Worm (Caenorhabditis elegans) whole organism, L1 larva: Measurements from ENCODE around the gene fip-5.

Source experiments
- C16A3.4 ChIP-seq: fragments of 150-350 bp; optimal IDR thresholded peaks from 2 replicates; lab custom pipeline; 2014; ENCODE audit warnings: missing biosample characterization, missing genetic modification characterization
- F16B12.6 ChIP-seq: fragments of 150-350 bp; optimal IDR thresholded peaks from 2 replicates; lab custom pipeline; 2014; ENCODE audit warnings: missing biosample characterization, missing genetic modification characterization
- aha-1 ChIP-seq: fragments of 150-350 bp; optimal IDR thresholded peaks from 2 replicates; lab custom pipeline; 2014; ENCODE audit warnings: missing biosample characterization, missing genetic modification characterization
- ceh-63 ChIP-seq: fragments of 200-800 bp; sonication (Bioruptor generic); optimal IDR thresholded peaks from 2 replicates; lab custom pipeline; 2018; ENCODE audit warnings: mild to moderate bottlenecking, missing genetic modification characterization, missing compliant biosample characterization
- ceh-8 ChIP-seq: fragments of 200-800 bp; sonication (Bioruptor generic); optimal IDR thresholded peaks from 2 replicates; lab custom pipeline; 2018; ENCODE audit warnings: mild to moderate bottlenecking, missing genetic modification characterization, moderate library complexity, missing compliant biosample characterization
- dsc-1 ChIP-seq: sonication (generic microtip); optimal IDR thresholded peaks from 2 replicates; lab custom pipeline; 2016; ENCODE audit warnings: mild to moderate bottlenecking, missing genetic modification characterization, missing compliant biosample characterization
- efl-1 ChIP-seq, 4 experiments: fragments of 150-350 bp; optimal IDR thresholded peaks in 3 of 4; peaks in 1 of 4; 1 replicate in 1 of 4; 2 replicates in 3 of 4; lab custom pipeline; 2014; ENCODE audit warnings: missing biosample characterization in 2 of 4, missing genetic modification characterization in 2 of 4, missing genetic modification reagents in 2 of 4
- elt-3 ChIP-seq, 6 experiments: fragments of 150-350 bp in 1 of 6; sonication (generic microtip); optimal IDR thresholded peaks; 2 replicates each; lab custom pipeline; 2017 to 2018; ENCODE audit warnings: missing biosample characterization in 6 of 6, missing genetic modification characterization in 6 of 6, inconsistent platforms in 1 of 6
- fkh-10 ChIP-seq: sonication (generic microtip); optimal IDR thresholded peaks from 2 replicates; lab custom pipeline; 2017; ENCODE audit warnings: missing biosample characterization, missing genetic modification reagents, missing genetic modification characterization
- fkh-8 ChIP-seq: sonication (generic microtip); optimal IDR thresholded peaks from 2 replicates; lab custom pipeline; 2016; ENCODE audit warnings: mild to moderate bottlenecking, missing genetic modification characterization, missing compliant biosample characterization
- fos-1 ChIP-seq: fragments of 150-350 bp; optimal IDR thresholded peaks from 2 replicates; lab custom pipeline; 2014; ENCODE audit warnings: missing biosample characterization, missing genetic modification characterization
- irx-1 ChIP-seq: sonication (generic microtip); optimal IDR thresholded peaks from 2 replicates; lab custom pipeline; 2016; ENCODE audit warnings: missing genetic modification characterization, missing compliant biosample characterization
- lin-13 ChIP-seq: fragments of 150-350 bp; optimal IDR thresholded peaks from 2 replicates; lab custom pipeline; 2014; ENCODE audit warnings: missing biosample characterization, missing genetic modification reagents, missing genetic modification characterization
- lin-14 ChIP-seq: fragments of 200-800 bp; sonication (Bioruptor generic); optimal IDR thresholded peaks from 2 replicates; lab custom pipeline; 2018; ENCODE audit warnings: mild to moderate bottlenecking, missing genetic modification characterization, moderate library complexity, missing compliant biosample characterization
- lin-35 ChIP-seq, 2 experiments: fragments of 150-350 bp; optimal IDR thresholded peaks; 2 replicates each; lab custom pipeline; 2014; ENCODE audit warnings: missing biosample characterization in 2 of 2, missing genetic modification characterization in 2 of 2, missing genetic modification reagents in 2 of 2
- lin-39 ChIP-seq: fragments of 150-350 bp; optimal IDR thresholded peaks from 2 replicates; lab custom pipeline; 2014; ENCODE audit warnings: missing biosample characterization, missing genetic modification reagents, missing genetic modification characterization
- lir-3 ChIP-seq: sonication (generic microtip); optimal IDR thresholded peaks from 2 replicates; lab custom pipeline; 2016; ENCODE audit warnings: mild to moderate bottlenecking, missing genetic modification characterization, moderate library complexity, missing compliant biosample characterization; ENCODE audit not compliant: poor library complexity
- lsy-2 ChIP-seq, 2 experiments: fragments of 150-350 bp; optimal IDR thresholded peaks; 2 replicates each; lab custom pipeline; 2014; ENCODE audit warnings: missing biosample characterization in 2 of 2, missing genetic modification characterization in 2 of 2
- mdl-1 ChIP-seq, 2 experiments: fragments of 150-350 bp; optimal IDR thresholded peaks; 2 replicates each; lab custom pipeline; 2014 to 2017; ENCODE audit warnings: missing biosample characterization in 2 of 2, missing genetic modification characterization in 2 of 2, inconsistent platforms in 1 of 2
- nhr-12 ChIP-seq: sonication (generic microtip); optimal IDR thresholded peaks from 2 replicates; lab custom pipeline; 2017; ENCODE audit warnings: missing biosample characterization, missing genetic modification characterization
- nhr-20 ChIP-seq: sonication (generic microtip); optimal IDR thresholded peaks from 2 replicates; lab custom pipeline; 2016; ENCODE audit warnings: mild to moderate bottlenecking, missing genetic modification characterization, missing compliant biosample characterization
- nhr-85 ChIP-seq: sonication (generic microtip); peaks from one replicate; lab custom pipeline; 2016; ENCODE audit warnings: missing genetic modification characterization, inconsistent platforms, missing compliant biosample characterization
- pax-3 ChIP-seq: fragments of 200-800 bp; sonication (Bioruptor generic); optimal IDR thresholded peaks from 2 replicates; lab custom pipeline; 2018; ENCODE audit warnings: mild to moderate bottlenecking, missing genetic modification characterization, moderate library complexity, missing compliant biosample characterization
- pqm-1 ChIP-seq: sonication (generic microtip); optimal IDR thresholded peaks from 3 replicates; lab custom pipeline; 2017; ENCODE audit warnings: missing biosample characterization, missing genetic modification characterization
- snpc-4 ChIP-seq: fragments of 150-350 bp; optimal IDR thresholded peaks from 2 replicates; lab custom pipeline; 2014; ENCODE audit warnings: missing biosample characterization, missing genetic modification characterization
- sox-4 ChIP-seq: sonication (generic microtip); optimal IDR thresholded peaks from 2 replicates; lab custom pipeline; 2016; ENCODE audit warnings: missing genetic modification characterization, missing compliant biosample characterization
- swsn-7 ChIP-seq: sonication (generic microtip); optimal IDR thresholded peaks from 2 replicates; lab custom pipeline; 2016; ENCODE audit warnings: missing genetic modification characterization, missing compliant biosample characterization
- unc-30 ChIP-seq: sonication (generic microtip); optimal IDR thresholded peaks from 2 replicates; lab custom pipeline; 2017; ENCODE audit warnings: missing biosample characterization, missing genetic modification characterization
- zip-4 ChIP-seq: fragments of 200-800 bp; sonication (Bioruptor generic); optimal IDR thresholded peaks from 2 replicates; lab custom pipeline; 2018; ENCODE audit warnings: mild to moderate bottlenecking, missing genetic modification characterization, moderate library complexity, missing compliant biosample characterization
- ztf-4 ChIP-seq: fragments of 150-350 bp; optimal IDR thresholded peaks from 2 replicates; lab custom pipeline; 2014; ENCODE audit warnings: missing biosample characterization, missing genetic modification characterization

Gene fip-5

ce11 chrX:10262299-10262698, 40.2 kb upstream of the fip-5 start:
- no peak for TF ChIP-seq aha-1 (tag; lab: Kevin White, UChicago)
- no peak for TF ChIP-seq efl-1 (optimal IDR thresholded peaks at IDR 0.05; lab: Kevin White, UChicago)
- TF ChIP-seq efl-1 (GFP tag; optimal IDR thresholded peaks at IDR 0.05 in 1 of 2; lab: Kevin White, UChicago), result peak in 1 of 2 experiments; percentile 52

ce11 chrX:10273392-10273791, 29.1 kb upstream of the fip-5 start, which contains the start of gene F41E7.2:
Gene F41E7.2, plus strand, starts transcription at chrX:10273692.
- no peak for TF ChIP-seq fkh-10 (GFP tag; lab: Kevin White, UChicago)

ce11 chrX:10274470-10274869, 28.1 kb upstream of the fip-5 start:
- TF ChIP-seq efl-1 (optimal IDR thresholded peaks at IDR 0.05; lab: Kevin White, UChicago) (no peak), efl-1 (GFP tag; optimal IDR thresholded peaks at IDR 0.05 in 1 of 2; lab: Kevin White, UChicago) (peak in 1 of 2 experiments; percentile 0), lin-35 (GFP tag; optimal IDR thresholded peaks at IDR 0.05; lab: Kevin White, UChicago) (no peak)

ce11 chrX:10277118-10277517, 25.4 kb upstream of the fip-5 start:
- TF ChIP-seq ceh-63 (GFP tag; lab: Kevin White, UChicago) (no peak), lin-13 (no peak), nhr-20 (tag; lab: Kevin White, UChicago) (peak; percentile 58), nhr-85 (tag; lab: Kevin White, UChicago) (peak; percentile 70)

ce11 chrX:10279299-10279698, 23.2 kb upstream of the fip-5 start, which contains the start of gene slc-9B.1:
Gene slc-9B.1, plus strand, starts transcription at chrX:10279599.
- no peak for TF ChIP-seq fos-1 (tag; lab: Kevin White, UChicago)
- TF ChIP-seq sox-4 (tag; lab: Kevin White, UChicago), result no peak
- TF ChIP-seq ztf-4, result no peak
- no peak for TF ChIP-seq nhr-12 (tag; lab: Kevin White, UChicago)
- TF ChIP-seq lir-3 (tag; lab: Kevin White, UChicago), result no peak
- TF ChIP-seq elt-3 (tag; optimal IDR thresholded peaks at IDR 0.05; lab: Kevin White, UChicago), result no peak
- no peak for TF ChIP-seq lin-39 (tag; lab: Kevin White, UChicago)
- TF ChIP-seq mdl-1 (tag; optimal IDR thresholded peaks at IDR 0.05; lab: Kevin White, UChicago), result no peak
- no peak for TF ChIP-seq C16A3.4
- no peak for TF ChIP-seq lin-14 (GFP tag; lab: Kevin White, UChicago)
- TF ChIP-seq lin-35 (GFP tag; optimal IDR thresholded peaks at IDR 0.05; lab: Kevin White, UChicago), result no peak
- no peak for TF ChIP-seq snpc-4 (tag; lab: Kevin White, UChicago)
- TF ChIP-seq pqm-1 (tag; lab: Kevin White, UChicago), result no peak
- no peak for TF ChIP-seq ceh-8 (GFP tag; lab: Kevin White, UChicago)
- no peak for TF ChIP-seq aha-1 (tag; lab: Kevin White, UChicago)
- TF ChIP-seq F16B12.6 (tag; lab: Kevin White, UChicago), result no peak
- TF ChIP-seq pax-3 (tag; lab: Kevin White, UChicago), result no peak
- no peak for TF ChIP-seq lsy-2 (tag; optimal IDR thresholded peaks at IDR 0.05; lab: Kevin White, UChicago)
- TF ChIP-seq lin-13, result no peak

ce11 chrX:10285634-10286033, 16.9 kb upstream of the fip-5 start, which contains the start of gene npr-6:
Gene npr-6, minus strand, starts transcription at chrX:10285734.
- TF ChIP-seq unc-30 (tag; lab: Kevin White, UChicago) (no peak), zip-4 (no peak), dsc-1 (tag; lab: Kevin White, UChicago) (no peak), irx-1 (tag; lab: Kevin White, UChicago) (no peak), fkh-8 (tag; lab: Kevin White, UChicago) (no peak), swsn-7 (tag; lab: Kevin White, UChicago) (no peak), mdl-1 (tag; optimal IDR thresholded peaks at IDR 0.05; lab: Kevin White, UChicago) (no peak)
